Fruit fly (Drosophila melanogaster) whole organism, embryonic: ENCODE data around the gene CG14655.

Experiments used
- Adf1 ChIP-seq: fragments of 200-800 bp; sonication (Bioruptor generic); IDR thresholded peaks from 2 replicates; pipeline ENCODE4 v1.3.6; 2022; ENCODE audit warnings: missing biosample characterization, missing genetic modification characterization
- CG12219 ChIP-seq: fragments of 200-800 bp; sonication (Bioruptor generic); optimal IDR thresholded peaks from 3 replicates; lab custom pipeline; 2018; ENCODE audit warnings: missing biosample characterization, mild to moderate bottlenecking, missing genetic modification characterization
- CG12236 ChIP-seq: fragments of 200-800 bp; sonication (Bioruptor generic); optimal IDR thresholded peaks from 2 replicates; lab custom pipeline; 2016; ENCODE audit warnings: missing biosample characterization, missing genetic modification characterization
- CG12391 ChIP-seq: fragments of 200-800 bp; sonication (Bioruptor generic); optimal IDR thresholded peaks from 3 replicates; lab custom pipeline; 2018; ENCODE audit warnings: missing biosample characterization, mild to moderate bottlenecking, missing genetic modification characterization, moderate library complexity
- CG13424 ChIP-seq: fragments of 200-800 bp; sonication (Bioruptor generic); optimal IDR thresholded peaks from 2 replicates; lab custom pipeline; 2019; ENCODE audit warnings: missing biosample characterization, mild to moderate bottlenecking, missing genetic modification characterization, moderate library complexity
- CG14014 ChIP-seq: fragments of 200-800 bp; sonication (Bioruptor generic); IDR thresholded peaks from 2 replicates; pipeline ENCODE4 v1.3.6; 2022; ENCODE audit warnings: missing biosample characterization, missing genetic modification characterization
- CG15601 ChIP-seq: fragments of 200-800 bp; sonication (Bioruptor generic); optimal IDR thresholded peaks from 3 replicates; lab custom pipeline; 2019; ENCODE audit warnings: missing biosample characterization, mild to moderate bottlenecking, missing genetic modification characterization, moderate library complexity
- CG1603 ChIP-seq: fragments of 200-800 bp; sonication (Bioruptor generic); optimal IDR thresholded peaks from 2 replicates; lab custom pipeline; 2019; ENCODE audit warnings: missing biosample characterization, mild to moderate bottlenecking, missing genetic modification characterization, moderate library complexity
- CG16779 ChIP-seq: fragments of 200-800 bp; sonication (Bioruptor generic); IDR thresholded peaks from 2 replicates; pipeline ENCODE4 v1.3.6; 2022; ENCODE audit warnings: missing biosample characterization, missing genetic modification characterization
- CG1792 ChIP-seq: fragments of 200-800 bp; sonication (Bioruptor generic); optimal IDR thresholded peaks from 2 replicates; lab custom pipeline; 2016; ENCODE audit warnings: missing biosample characterization, missing genetic modification characterization
- CG2875 ChIP-seq: fragments of 200-800 bp; sonication (Bioruptor generic); optimal IDR thresholded peaks from 2 replicates; lab custom pipeline; 2017; ENCODE audit warnings: missing biosample characterization, mild to moderate bottlenecking, missing genetic modification characterization, missing genetic modification reagents
- CG3281 ChIP-seq: fragments of 200-800 bp; sonication (Bioruptor generic); optimal IDR thresholded peaks from 3 replicates; lab custom pipeline; 2017; ENCODE audit warnings: missing biosample characterization, mild to moderate bottlenecking, missing genetic modification characterization
- CG3838 ChIP-seq: fragments of 200-800 bp; sonication (Bioruptor generic); optimal IDR thresholded peaks from 3 replicates; lab custom pipeline; 2016; ENCODE audit warnings: missing biosample characterization, missing genetic modification characterization
- CG4404 ChIP-seq: fragments of 200-800 bp; sonication (Bioruptor generic); IDR thresholded peaks from 2 replicates; pipeline ENCODE4 v1.3.6; 2022; ENCODE audit warnings: missing biosample characterization, missing genetic modification characterization
- CG6175 ChIP-seq: fragments of 200-800 bp; sonication (Bioruptor generic); IDR thresholded peaks from 3 replicates; pipeline ENCODE4 v1.3.6; 2022; ENCODE audit warnings: missing biosample characterization, missing genetic modification characterization
- CG7372 ChIP-seq: fragments of 200-800 bp; sonication (Bioruptor generic); IDR thresholded peaks from 2 replicates; pipeline ENCODE4 v1.3.6; 2022; ENCODE audit warnings: missing biosample characterization, missing genetic modification characterization
- CG7745 ChIP-seq: fragments of 200-800 bp; sonication (Bioruptor generic); optimal IDR thresholded peaks from 2 replicates; lab custom pipeline; 2018; ENCODE audit warnings: missing biosample characterization, mild to moderate bottlenecking, missing genetic modification characterization, moderate library complexity
- CG9609 ChIP-seq: fragments of 200-800 bp; sonication (Bioruptor generic); optimal IDR thresholded peaks from 3 replicates; lab custom pipeline; 2016; ENCODE audit warnings: missing biosample characterization, missing genetic modification characterization
- Camta ChIP-seq: fragments of 200-800 bp; sonication (Bioruptor generic); optimal IDR thresholded peaks from 2 replicates; lab custom pipeline; 2016; ENCODE audit warnings: missing biosample characterization, missing genetic modification characterization
- CrebB ChIP-seq: fragments of 200-800 bp; sonication (Bioruptor generic); optimal IDR thresholded peaks from 3 replicates; lab custom pipeline; 2018; ENCODE audit warnings: missing biosample characterization, mild to moderate bottlenecking, missing genetic modification characterization
- Hand ChIP-seq: fragments of 200-800 bp; sonication (Bioruptor generic); optimal IDR thresholded peaks from 2 replicates; lab custom pipeline; 2017; ENCODE audit warnings: mild to moderate bottlenecking, missing biosample characterization, missing genetic modification reagents, missing genetic modification characterization
- TFAM ChIP-seq: fragments of 200-800 bp; sonication (Bioruptor generic); optimal IDR thresholded peaks from 2 replicates; lab custom pipeline; 2017; ENCODE audit warnings: missing biosample characterization, missing genetic modification characterization, inconsistent platforms
- Tbp ChIP-seq: fragments of >200 bp; optimal IDR thresholded peaks from 2 replicates; lab custom pipeline; 2018; ENCODE audit warnings: missing biosample characterization, missing genetic modification characterization
- ap ChIP-seq: fragments of 200-800 bp; sonication (Bioruptor generic); IDR thresholded peaks from 2 replicates; pipeline ENCODE4 v1.3.6; 2022; ENCODE audit warnings: missing biosample characterization, missing genetic modification characterization
- ase ChIP-seq: fragments of 200-800 bp; sonication (Bioruptor generic); IDR thresholded peaks from 3 replicates; pipeline ENCODE4 v1.3.6; 2022; ENCODE audit warnings: missing biosample characterization, missing genetic modification characterization
- bigmax ChIP-seq: fragments of 200-800 bp; sonication (Bioruptor generic); optimal IDR thresholded peaks from 2 replicates; lab custom pipeline; 2018; ENCODE audit warnings: missing biosample characterization, mild to moderate bottlenecking, missing genetic modification characterization
- bowl ChIP-seq: fragments of 200-800 bp; sonication (Bioruptor generic); IDR thresholded peaks from 2 replicates; pipeline ENCODE4 v1.3.6; 2022; ENCODE audit warnings: missing biosample characterization, missing genetic modification characterization
- cato ChIP-seq: fragments of 200-800 bp; sonication (Bioruptor generic); optimal IDR thresholded peaks from 2 replicates; lab custom pipeline; 2016; ENCODE audit warnings: missing biosample characterization, missing genetic modification characterization, borderline replicate concordance
- caup ChIP-seq: fragments of 200-800 bp; sonication (Bioruptor generic); optimal IDR thresholded peaks from 3 replicates; lab custom pipeline; 2017; ENCODE audit warnings: missing biosample characterization, mild to moderate bottlenecking, missing genetic modification characterization, moderate library complexity; ENCODE audit not compliant: severe bottlenecking
- ci ChIP-seq: fragments of 200-800 bp; sonication (Bioruptor generic); IDR thresholded peaks from 3 replicates; pipeline ENCODE4 v1.3.6; 2022; ENCODE audit warnings: missing biosample characterization, missing genetic modification characterization
- croc ChIP-seq: fragments of 200-800 bp; sonication (Bioruptor generic); conservative IDR thresholded peaks from 3 replicates; pipeline ENCODE4 v1.3.6; 2022; ENCODE audit warnings: missing biosample characterization, missing genetic modification characterization
- dati ChIP-seq: fragments of 200-800 bp; sonication (Bioruptor generic); IDR thresholded peaks from 2 replicates; pipeline ENCODE4 v1.3.6; 2022; ENCODE audit warnings: missing biosample characterization, missing genetic modification characterization
- dm ChIP-seq: fragments of 200-800 bp; sonication (Bioruptor generic); optimal IDR thresholded peaks from 3 replicates; lab custom pipeline; 2016; ENCODE audit warnings: missing biosample characterization, missing genetic modification characterization
- dmrt11E ChIP-seq: fragments of 200-800 bp; sonication (Bioruptor generic); optimal IDR thresholded peaks from 3 replicates; lab custom pipeline; 2018; ENCODE audit warnings: missing biosample characterization, mild to moderate bottlenecking, missing genetic modification characterization, moderate library complexity
- dmrt99B ChIP-seq: fragments of 200-800 bp; sonication (Bioruptor generic); optimal IDR thresholded peaks from 2 replicates; lab custom pipeline; 2018; ENCODE audit warnings: missing biosample characterization, mild to moderate bottlenecking, missing genetic modification characterization, moderate library complexity
- emc ChIP-seq: fragments of 200-800 bp; sonication (Bioruptor generic); optimal IDR thresholded peaks from 2 replicates; lab custom pipeline; 2016; ENCODE audit warnings: missing biosample characterization, missing genetic modification characterization
- gfzf ChIP-seq: fragments of 200-800 bp; sonication (Bioruptor generic); optimal IDR thresholded peaks from 2 replicates; lab custom pipeline; 2016; ENCODE audit warnings: missing biosample characterization, mild to moderate bottlenecking, missing genetic modification characterization, moderate library complexity
- ken ChIP-seq: fragments of 200-800 bp; sonication (Bioruptor generic); IDR thresholded peaks from 3 replicates; pipeline ENCODE4 v1.3.6; 2022; ENCODE audit warnings: missing biosample characterization, missing genetic modification characterization
- nau ChIP-seq: fragments of 200-800 bp; sonication (Bioruptor generic); optimal IDR thresholded peaks from 3 replicates; lab custom pipeline; 2017; ENCODE audit warnings: missing biosample characterization, mild to moderate bottlenecking, missing genetic modification characterization, missing genetic modification reagents
- onecut ChIP-seq: fragments of 200-800 bp; sonication (Bioruptor generic); IDR thresholded peaks from 2 replicates; pipeline ENCODE4 v1.3.6; 2022; ENCODE audit warnings: missing biosample characterization, missing genetic modification characterization
- ranshi ChIP-seq: fragments of 200-800 bp; sonication (Bioruptor generic); IDR thresholded peaks from 2 replicates; pipeline ENCODE4 v1.3.6; 2022; ENCODE audit warnings: missing biosample characterization, missing genetic modification characterization
- stc ChIP-seq: fragments of 200-800 bp; sonication (Bioruptor generic); IDR thresholded peaks from 2 replicates; pipeline ENCODE4 v1.3.6; 2022; ENCODE audit warnings: missing biosample characterization, missing genetic modification characterization
- tgo ChIP-seq: fragments of 200-800 bp; sonication (Bioruptor generic); IDR thresholded peaks from 3 replicates; pipeline ENCODE4 v1.3.6; 2022; ENCODE audit warnings: missing biosample characterization, missing genetic modification characterization
- zfh2 ChIP-seq: fragments of 200-800 bp; sonication (Bioruptor generic); optimal IDR thresholded peaks from 2 replicates; lab custom pipeline; 2016; ENCODE audit warnings: missing biosample characterization, missing genetic modification characterization

The CG14655 gene

DNA sequence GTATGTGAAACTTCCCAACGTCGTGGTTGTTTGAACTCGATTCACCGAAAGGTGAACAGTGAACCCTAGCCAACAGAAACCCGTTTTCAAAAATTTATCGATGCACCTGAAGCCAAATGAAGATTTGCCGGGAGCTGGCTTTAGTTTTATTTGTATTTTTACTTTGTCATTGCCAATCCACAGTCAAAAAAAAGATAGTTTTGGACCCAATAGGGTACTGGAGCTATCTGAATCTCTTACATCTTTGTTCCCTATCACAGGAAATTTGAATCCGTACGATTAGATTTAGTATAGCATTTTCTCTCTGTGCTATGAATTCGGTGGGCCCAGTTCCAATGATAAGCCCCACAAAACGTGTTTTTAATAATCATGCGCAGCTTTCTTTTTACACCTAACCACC lies 49.1 kb downstream of the CG14655 start (continued):
- TF ChIP-seq stc: no peak
- no peak for TF ChIP-seq dm (GFP tag; lab: Kevin White, UChicago)
- TF ChIP-seq ci (GFP tag; lab: Robert Waterston, UW): peak; percentile 39; the same call in 1 of the 3 replicates
- no peak for TF ChIP-seq Camta (GFP tag; lab: Kevin White, UChicago)
- TF ChIP-seq croc (GFP tag; lab: Robert Waterston, UW): no peak
- no peak for TF ChIP-seq TFAM (GFP tag; lab: Kevin White, UChicago)
- no peak for TF ChIP-seq CG6175 (GFP tag; lab: Robert Waterston, UW)
- TF ChIP-seq CG7372 (GFP tag; lab: Robert Waterston, UW): no peak
- no peak for TF ChIP-seq nau
- TF ChIP-seq CG7745 (tag; lab: Kevin White, UChicago): no peak
- TF ChIP-seq CG3838 (GFP tag; lab: Kevin White, UChicago): no peak
- no peak for TF ChIP-seq CG12391
- no peak for TF ChIP-seq dmrt11E (tag; lab: Kevin White, UChicago)
- TF ChIP-seq caup (GFP tag; lab: Kevin White, UChicago): no peak
- 0 out of 3 replicates have a peak, but pooled peaks have one; percentile 8 for TF ChIP-seq ken (GFP tag; lab: Robert Waterston, UW)
- no peak for TF ChIP-seq ranshi (GFP tag; lab: Robert Waterston, UW)
- no peak for TF ChIP-seq ase (GFP tag; lab: Robert Waterston, UW)
- peak; percentile 2 for TF ChIP-seq CG13424 (tag; lab: Kevin White, UChicago)
- TF ChIP-seq CG14014 (GFP tag; lab: Robert Waterston, UW): no peak
- peak; percentile 22 for TF ChIP-seq CG1603 (tag; lab: Kevin White, UChicago)
- no peak for TF ChIP-seq dati (GFP tag; lab: Robert Waterston, UW)
- no peak for TF ChIP-seq Adf1
- no peak for TF ChIP-seq CG3281 (GFP tag; lab: Kevin White, UChicago)
- no peak for TF ChIP-seq CG4404
- TF ChIP-seq onecut (GFP tag; lab: Robert Waterston, UW): no peak
- no peak for TF ChIP-seq tgo
- TF ChIP-seq emc (GFP tag; lab: Kevin White, UChicago): no peak
- TF ChIP-seq CG12219 (GFP tag; lab: Kevin White, UChicago): no peak
- TF ChIP-seq CG1792 (GFP tag; lab: Kevin White, UChicago): no peak
- no peak for TF ChIP-seq CG2875
- TF ChIP-seq dmrt99B (tag; lab: Kevin White, UChicago): peak; percentile 42
- TF ChIP-seq Tbp: no peak
- TF ChIP-seq bigmax (GFP tag; lab: Kevin White, UChicago): no peak
- no peak for TF ChIP-seq gfzf (GFP tag; lab: Kevin White, UChicago)
- no peak for TF ChIP-seq ap
- TF ChIP-seq CG12236 (GFP tag; lab: Kevin White, UChicago): no peak
- TF ChIP-seq cato (GFP tag; lab: Kevin White, UChicago): no peak
- no peak for TF ChIP-seq zfh2 (GFP tag; lab: Kevin White, UChicago)
- no peak for TF ChIP-seq CrebB (tag; lab: Kevin White, UChicago)
- no peak for TF ChIP-seq CG9609 (GFP tag; lab: Kevin White, UChicago)
- TF ChIP-seq CG16779 (GFP tag; lab: Robert Waterston, UW): no peak
- no peak for TF ChIP-seq bowl
- TF ChIP-seq CG15601 (tag; lab: Kevin White, UChicago): no peak
- no peak for TF ChIP-seq Hand (GFP tag; lab: Kevin White, UChicago)
